Worm (Caenorhabditis elegans) whole organism, L3 larva: ENCODE data around the gene pdha-1.

Source experiments
- R02D3.7 ChIP-seq: fragments of 150-350 bp; optimal IDR thresholded peaks from 2 replicates; lab custom pipeline; 2014; ENCODE audit warnings: missing biosample characterization, missing genetic modification characterization
- ZK546.5 ChIP-seq: sonication (generic microtip); optimal IDR thresholded peaks from 2 replicates; lab custom pipeline; 2017; ENCODE audit warnings: missing biosample characterization, missing genetic modification characterization
- aly-2 ChIP-seq: fragments of 150-350 bp; optimal IDR thresholded peaks from 2 replicates; lab custom pipeline; 2014; ENCODE audit warnings: missing biosample characterization, missing genetic modification characterization
- ama-1 ChIP-seq: fragments of 150-350 bp; optimal IDR thresholded peaks from 2 replicates; lab custom pipeline; 2018
- ceh-16 ChIP-seq: sonication (generic microtip); optimal IDR thresholded peaks from 2 replicates; lab custom pipeline; 2017; ENCODE audit warnings: missing biosample characterization, missing genetic modification characterization
- ceh-28 ChIP-seq: fragments of 150-350 bp; optimal IDR thresholded peaks from 2 replicates; lab custom pipeline; 2014; ENCODE audit warnings: missing biosample characterization, missing genetic modification reagents, missing genetic modification characterization
- ceh-82 ChIP-seq: fragments of 150-350 bp; optimal IDR thresholded peaks from 2 replicates; lab custom pipeline; 2014; ENCODE audit warnings: missing biosample characterization, missing genetic modification characterization
- ceh-9 ChIP-seq: sonication (generic microtip); optimal IDR thresholded peaks from 2 replicates; lab custom pipeline; 2018; ENCODE audit warnings: missing biosample characterization, missing genetic modification characterization
- daf-12 ChIP-seq: fragments of 150-350 bp; optimal IDR thresholded peaks from 2 replicates; lab custom pipeline; 2014; ENCODE audit warnings: missing biosample characterization, missing genetic modification reagents, missing genetic modification characterization
- egl-27 ChIP-seq: sonication (generic microtip); optimal IDR thresholded peaks from 4 replicates; lab custom pipeline; 2017; ENCODE audit warnings: missing biosample characterization, missing genetic modification reagents, missing genetic modification characterization
- egl-5 ChIP-seq: fragments of 150-350 bp; optimal IDR thresholded peaks from 2 replicates; lab custom pipeline; 2017; ENCODE audit warnings: missing biosample characterization, missing genetic modification reagents, missing genetic modification characterization, inconsistent platforms
- elt-1 ChIP-seq: fragments of 150-350 bp; optimal IDR thresholded peaks from 2 replicates; lab custom pipeline; 2014; ENCODE audit warnings: missing biosample characterization, missing genetic modification characterization
- elt-2 ChIP-seq: sonication (generic microtip); optimal IDR thresholded peaks from 2 replicates; lab custom pipeline; 2016; ENCODE audit warnings: missing genetic modification reagents, mild to moderate bottlenecking, missing genetic modification characterization, missing compliant biosample characterization
- elt-3 ChIP-seq, 3 experiments: fragments of 150-350 bp in 1 of 3; sonication (generic microtip) in 2 of 3; optimal IDR thresholded peaks; 2 replicates in 2 of 3; 4 replicates in 1 of 3; lab custom pipeline; 2014 to 2017; ENCODE audit warnings: missing biosample characterization in 3 of 3, missing genetic modification characterization in 3 of 3
- eor-1 ChIP-seq, 2 experiments: fragments of 150-350 bp; optimal IDR thresholded peaks; 2 replicates each; lab custom pipeline; 2014 to 2018; ENCODE audit warnings: missing biosample characterization in 2 of 2, missing genetic modification characterization in 2 of 2
- fkh-10 ChIP-seq: sonication (generic microtip); optimal IDR thresholded peaks from 2 replicates; lab custom pipeline; 2017; ENCODE audit warnings: missing biosample characterization, missing genetic modification reagents, missing genetic modification characterization
- fkh-2 ChIP-seq: fragments of 150-350 bp; optimal IDR thresholded peaks from 2 replicates; lab custom pipeline; 2014; ENCODE audit warnings: missing biosample characterization, missing genetic modification reagents, missing genetic modification characterization
- fos-1 ChIP-seq: fragments of 150-350 bp; optimal IDR thresholded peaks from 2 replicates; lab custom pipeline; 2014; ENCODE audit warnings: missing biosample characterization, missing genetic modification characterization
- hmg-11 ChIP-seq: sonication (generic microtip); optimal IDR thresholded peaks from 2 replicates; lab custom pipeline; 2016; ENCODE audit warnings: missing genetic modification characterization, missing compliant biosample characterization
- jun-1 ChIP-seq: fragments of 150-350 bp; optimal IDR thresholded peaks from 2 replicates; lab custom pipeline; 2014; ENCODE audit warnings: missing biosample characterization, missing genetic modification reagents, missing genetic modification characterization
- lin-15B ChIP-seq: fragments of 150-350 bp; optimal IDR thresholded peaks from 2 replicates; lab custom pipeline; 2014; ENCODE audit warnings: missing biosample characterization, missing genetic modification characterization
- lin-39 ChIP-seq: fragments of 150-350 bp; optimal IDR thresholded peaks from 2 replicates; lab custom pipeline; 2018; ENCODE audit warnings: missing biosample characterization, missing genetic modification reagents, missing genetic modification characterization
- lsy-12 ChIP-seq: sonication (generic microtip); optimal IDR thresholded peaks from 2 replicates; lab custom pipeline; 2016; ENCODE audit warnings: mild to moderate bottlenecking, missing genetic modification characterization, missing compliant biosample characterization
- mdl-1 ChIP-seq: fragments of 150-350 bp; optimal IDR thresholded peaks from 2 replicates; lab custom pipeline; 2014; ENCODE audit warnings: missing biosample characterization, missing genetic modification characterization
- mml-1 ChIP-seq: fragments of 150-350 bp; sonication (generic microtip); optimal IDR thresholded peaks from 3 replicates; lab custom pipeline; 2014; ENCODE audit warnings: missing biosample characterization, missing genetic modification characterization
- nfya-1 ChIP-seq: sonication (generic microtip); optimal IDR thresholded peaks from 2 replicates; lab custom pipeline; 2017; ENCODE audit warnings: missing genetic modification characterization, mild to moderate bottlenecking, missing compliant biosample characterization, antibody characterized with exemption, moderate library complexity; ENCODE audit not compliant: insufficient read depth
- nhr-11 ChIP-seq: fragments of 150-350 bp; optimal IDR thresholded peaks from 2 replicates; lab custom pipeline; 2014; ENCODE audit warnings: missing biosample characterization, missing genetic modification characterization
- nhr-12 ChIP-seq: fragments of 150-350 bp; optimal IDR thresholded peaks from 2 replicates; lab custom pipeline; 2014; ENCODE audit warnings: missing biosample characterization, missing genetic modification characterization
- nhr-23 ChIP-seq: fragments of 150-350 bp; optimal IDR thresholded peaks from 2 replicates; lab custom pipeline; 2014; ENCODE audit warnings: missing biosample characterization, missing genetic modification reagents, missing genetic modification characterization
- nhr-237 ChIP-seq: fragments of 150-350 bp; optimal IDR thresholded peaks from 2 replicates; lab custom pipeline; 2014; ENCODE audit warnings: missing biosample characterization, missing genetic modification characterization
- nhr-25 ChIP-seq: sonication (generic microtip); optimal IDR thresholded peaks from 2 replicates; lab custom pipeline; 2017; ENCODE audit warnings: missing biosample characterization, missing genetic modification characterization
- nhr-28 ChIP-seq: fragments of 150-350 bp; optimal IDR thresholded peaks from 2 replicates; lab custom pipeline; 2014; ENCODE audit warnings: missing biosample characterization, missing genetic modification characterization
- nhr-43 ChIP-seq: sonication (generic microtip); optimal IDR thresholded peaks from 2 replicates; lab custom pipeline; 2016; ENCODE audit warnings: mild to moderate bottlenecking, missing genetic modification characterization, missing compliant biosample characterization; ENCODE audit not compliant: poor library complexity, severe bottlenecking
- nhr-67 ChIP-seq: fragments of 150-350 bp; optimal IDR thresholded peaks from 2 replicates; lab custom pipeline; 2014; ENCODE audit warnings: missing biosample characterization, missing genetic modification characterization
- nhr-76 ChIP-seq: fragments of 150-350 bp; sonication (generic microtip); optimal IDR thresholded peaks from 5 replicates; lab custom pipeline; 2014; ENCODE audit warnings: missing biosample characterization, missing genetic modification characterization
- nhr-77 ChIP-seq: fragments of 150-350 bp; optimal IDR thresholded peaks from 2 replicates; lab custom pipeline; 2014; ENCODE audit warnings: missing biosample characterization, missing genetic modification characterization
- pha-4 ChIP-seq: fragments of 150-350 bp; optimal IDR thresholded peaks from 2 replicates; lab custom pipeline; 2014; ENCODE audit warnings: missing biosample characterization, missing genetic modification reagents, missing genetic modification characterization
- pqm-1 ChIP-seq: fragments of 150-350 bp; optimal IDR thresholded peaks from 2 replicates; lab custom pipeline; 2017; ENCODE audit warnings: missing biosample characterization, missing genetic modification characterization, inconsistent platforms
- sea-2 ChIP-seq: fragments of 150-350 bp; sonication (generic microtip); optimal IDR thresholded peaks from 4 replicates; lab custom pipeline; 2014; ENCODE audit warnings: missing biosample characterization, missing genetic modification reagents, missing genetic modification characterization
- skn-1 ChIP-seq: fragments of 150-350 bp; optimal IDR thresholded peaks from 2 replicates; lab custom pipeline; 2014; ENCODE audit warnings: missing biosample characterization, missing genetic modification characterization
- snpc-4 ChIP-seq: fragments of 150-350 bp; optimal IDR thresholded peaks from 2 replicates; lab custom pipeline; 2014; ENCODE audit warnings: missing biosample characterization, missing genetic modification characterization
- tbx-2 ChIP-seq: sonication (generic microtip); optimal IDR thresholded peaks from 2 replicates; lab custom pipeline; 2016; ENCODE audit warnings: mild to moderate bottlenecking, missing genetic modification characterization, missing compliant biosample characterization
- unc-39 ChIP-seq: sonication (generic microtip); optimal IDR thresholded peaks from 4 replicates; lab custom pipeline; 2017; ENCODE audit warnings: missing biosample characterization, missing genetic modification characterization
- unc-62 ChIP-seq: fragments of 150-350 bp; sonication (generic microtip); optimal IDR thresholded peaks from 4 replicates; lab custom pipeline; 2014; ENCODE audit warnings: missing biosample characterization, missing genetic modification reagents, missing genetic modification characterization
- zag-1 ChIP-seq: fragments of 150-350 bp; optimal IDR thresholded peaks from 2 replicates; lab custom pipeline; 2014; ENCODE audit warnings: missing biosample characterization, missing genetic modification characterization
- ztf-11 ChIP-seq: fragments of 150-350 bp; optimal IDR thresholded peaks from 2 replicates; lab custom pipeline; 2014; ENCODE audit warnings: missing biosample characterization, missing genetic modification characterization
- ztf-4 ChIP-seq: fragments of 150-350 bp; optimal IDR thresholded peaks from 2 replicates; lab custom pipeline; 2014; ENCODE audit warnings: missing biosample characterization, missing genetic modification characterization

Gene pdha-1

DNA sequence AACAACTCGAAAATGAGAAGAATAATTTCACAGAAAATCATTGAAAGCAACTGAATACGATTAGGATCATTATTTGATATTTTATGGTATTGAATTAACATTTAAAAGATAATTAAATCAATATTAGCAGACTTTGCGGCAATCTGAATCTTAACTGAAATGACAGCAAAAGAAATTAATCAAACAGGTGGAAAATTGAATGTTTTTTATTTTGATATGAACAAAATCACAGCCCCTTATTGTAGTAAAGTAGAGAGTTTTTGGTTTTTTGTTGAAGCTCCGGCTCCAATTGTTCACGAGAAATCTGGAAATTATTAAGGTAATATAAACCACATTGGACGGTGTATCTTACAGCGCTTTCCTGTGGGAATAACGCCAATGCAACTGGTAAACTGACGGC, 36.0 kb downstream of the pdha-1 start, which contains the start of gene sre-2:
Gene sre-2, minus strand, starts transcription at position 101 of the 400 bp plus-strand sequence.
- TF ChIP-seq nhr-76 (tag; lab: Kevin White, UChicago) (no peak), ZK546.5 (tag; lab: Kevin White, UChicago) (no peak), eor-1 (tag; optimal IDR thresholded peaks at IDR 0.05; lab: Kevin White, UChicago) (no peak), tbx-2 (tag; lab: Kevin White, UChicago) (no peak), mdl-1 (no peak), nhr-237 (no peak), egl-27 (tag; lab: Kevin White, UChicago) (no peak), ceh-28 (tag; lab: Kevin White, UChicago) (no peak), sea-2 (no peak), ztf-11 (tag; lab: Kevin White, UChicago) (no peak), nfya-1 (tag; lab: Kevin White, UChicago) (no peak), snpc-4 (tag; lab: Kevin White, UChicago) (no peak), ceh-9 (no peak)

DNA sequence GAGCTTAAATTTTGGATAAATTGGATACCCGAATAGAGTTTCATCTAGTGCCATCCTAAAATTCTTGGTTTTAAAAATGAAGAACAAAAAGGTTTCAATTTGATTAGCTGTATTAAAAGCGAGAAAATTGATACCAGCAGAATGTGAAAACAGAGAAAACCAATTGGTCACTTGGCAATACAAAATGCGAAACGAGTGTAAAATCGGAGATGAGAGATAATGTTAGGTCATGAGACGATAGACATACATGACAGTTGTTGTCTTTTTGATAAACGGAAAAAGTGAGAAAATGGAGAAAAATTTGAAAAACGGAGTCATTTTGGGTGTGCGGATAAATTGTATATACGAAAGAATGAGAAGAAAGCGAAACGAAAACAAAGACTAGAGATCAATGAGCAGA, 38.9 kb downstream of the pdha-1 start, which contains the start of gene sfxn-5:
Gene sfxn-5, minus strand, starts transcription at position 55 of the 400 bp plus-strand sequence.
- TF ChIP-seq egl-5 (tag; lab: Kevin White, UChicago) (no peak), elt-2 (tag; lab: Kevin White, UChicago) (peak; percentile 17), nfya-1 (tag; lab: Kevin White, UChicago) (peak; percentile 33)
- TF ChIP-seq, all 47 proteins: peak for 2

DNA sequence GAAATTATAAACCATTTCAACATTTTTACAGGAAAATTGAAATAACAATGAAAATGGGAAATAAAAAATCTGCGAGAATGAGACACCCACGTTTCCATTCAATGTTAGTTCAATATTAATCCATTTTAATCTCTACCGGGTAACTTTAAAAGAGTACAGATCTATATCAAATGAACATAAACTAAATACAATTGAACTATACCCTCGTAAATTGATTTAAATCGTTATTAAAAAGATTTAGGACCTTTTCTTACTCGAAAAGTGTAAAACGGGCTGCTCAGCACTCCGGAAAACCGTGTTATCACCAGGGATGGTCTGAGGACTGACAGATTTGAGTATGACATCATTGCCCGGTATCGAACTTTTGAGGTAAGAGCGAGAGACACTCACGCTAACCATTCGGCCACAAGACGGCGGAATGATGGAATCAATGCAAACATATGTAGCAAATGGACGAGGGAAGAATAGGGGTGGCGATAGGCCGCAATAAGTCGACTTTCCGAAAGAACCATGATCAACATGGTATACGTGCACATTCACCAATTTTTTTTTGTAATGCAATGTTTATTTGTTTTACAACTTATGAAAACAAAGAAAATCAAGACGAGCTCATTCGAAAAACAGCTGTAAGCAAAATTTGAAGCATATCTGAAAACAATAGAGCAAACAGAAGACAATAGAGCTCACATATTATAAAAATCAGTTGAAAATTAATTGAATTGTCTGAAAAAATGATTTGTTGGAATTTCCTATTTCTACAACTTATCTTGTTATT, 41.0 kb downstream of the pdha-1 start, which contains the start of the genes chst-1 and C41C4.9:
Gene chst-1, minus strand, starts transcription at position 51 of the 775 bp plus-strand sequence.
Gene C41C4.9, plus strand, starts transcription at position 725 of the 775 bp plus-strand sequence.
- TF ChIP-seq hmg-11, result no peak
- TF ChIP-seq pqm-1 (tag; lab: Kevin White, UChicago), result no peak
- TF ChIP-seq elt-3 (tag; optimal IDR thresholded peaks at IDR 0.05; lab: Kevin White, UChicago), result peak in 1 of 3 experiments; percentile 79
- no peak for TF ChIP-seq jun-1 (tag; lab: Kevin White, UChicago)
- peak; percentile 61 for TF ChIP-seq tbx-2 (tag; lab: Kevin White, UChicago)
- peak; percentile 22 for TF ChIP-seq ceh-16 (tag; lab: Kevin White, UChicago)
- no peak for TF ChIP-seq eor-1 (tag; optimal IDR thresholded peaks at IDR 0.05; lab: Kevin White, UChicago)
- peak; percentile 55 for TF ChIP-seq lin-39 (tag; lab: Kevin White, UChicago)
- TF ChIP-seq snpc-4 (tag; lab: Kevin White, UChicago), result no peak
- TF ChIP-seq nhr-23, result no peak
- TF ChIP-seq lin-15B (tag; lab: Kevin White, UChicago), result no peak
- TF ChIP-seq nhr-28 (tag; lab: Kevin White, UChicago), result no peak
- TF ChIP-seq nhr-11 (tag; lab: Kevin White, UChicago), result no peak
- peak; percentile 47 for TF ChIP-seq skn-1
- TF ChIP-seq mml-1 (tag; lab: Kevin White, UChicago), result no peak
- TF ChIP-seq ZK546.5 (tag; lab: Kevin White, UChicago), result no peak
- no peak for TF ChIP-seq sea-2
- no peak for TF ChIP-seq mdl-1
- no peak for TF ChIP-seq zag-1 (tag; lab: Kevin White, UChicago)
- TF ChIP-seq unc-62 (GFP tag; lab: Kevin White, UChicago), result no peak
- TF ChIP-seq ceh-9, result no peak
- TF ChIP-seq egl-27 (tag; lab: Kevin White, UChicago), result no peak
- TF ChIP-seq lsy-12 (tag; lab: Kevin White, UChicago), result peak; percentile 76
- no peak for TF ChIP-seq aly-2 (tag; lab: Kevin White, UChicago)
- no peak for TF ChIP-seq fos-1 (tag; lab: Kevin White, UChicago)
- TF ChIP-seq nhr-43 (tag; lab: Kevin White, UChicago), result peak; percentile 83
- TF ChIP-seq elt-1 (tag; lab: Kevin White, UChicago), result no peak
- TF ChIP-seq daf-12 (tag; lab: Kevin White, UChicago), result no peak
- TF ChIP-seq pha-4 (tag; lab: Kevin White, UChicago), result no peak
- no peak for TF ChIP-seq ztf-4 (tag; lab: Kevin White, UChicago)
- no peak for TF ChIP-seq nhr-67 (tag; lab: Kevin White, UChicago)
- TF ChIP-seq nhr-76 (tag; lab: Kevin White, UChicago), result no peak
- TF ChIP-seq nhr-12 (tag; lab: Kevin White, UChicago), result no peak
- TF ChIP-seq fkh-10, result no peak
- no peak for TF ChIP-seq nhr-237
- TF ChIP-seq R02D3.7, result peak; percentile 21
- peak; percentile 60 for TF ChIP-seq elt-2 (tag; lab: Kevin White, UChicago)
- peak; percentile 75 for TF ChIP-seq nhr-25 (tag; lab: Kevin White, UChicago)
- TF ChIP-seq ceh-82 (tag; lab: Kevin White, UChicago), result no peak
- TF ChIP-seq egl-5 (tag; lab: Kevin White, UChicago), result peak; percentile 0
- no peak for TF ChIP-seq ceh-28 (tag; lab: Kevin White, UChicago)
- TF ChIP-seq nhr-77, result peak; percentile 83
- no peak for TF ChIP-seq fkh-2
- no peak for TF ChIP-seq unc-39 (tag; lab: Kevin White, UChicago)
- peak; percentile 6 for TF ChIP-seq ama-1 (lab: Kevin White, UChicago)
